Fruit fly (Drosophila melanogaster): ENCODE measurements around the gene CG33783.

DNA sequence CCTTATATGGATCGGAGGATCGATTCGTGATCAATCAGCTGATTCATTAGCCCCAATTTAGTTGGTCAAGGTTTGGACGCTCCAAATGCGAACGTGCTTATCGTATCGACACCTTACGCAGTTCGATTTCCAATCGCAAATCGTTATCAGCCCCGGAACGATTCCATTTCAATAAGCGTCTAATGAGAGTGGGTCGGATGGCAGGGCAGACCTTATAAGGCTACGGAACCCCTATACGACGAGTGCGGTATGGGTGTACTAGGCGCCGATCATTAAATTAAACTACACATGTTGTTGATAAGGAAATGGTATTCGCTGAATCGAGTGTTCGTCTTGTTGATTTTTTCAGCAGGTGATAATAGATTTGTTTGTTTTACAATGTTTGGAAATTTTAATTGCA lies 30.8 kb upstream of the CG33783 start:
- TF ChIP-seq Ets96B (tag; optimal IDR thresholded peaks at IDR 0.05) (no peak), CG10631 (GFP tag; optimal IDR thresholded peaks at IDR 0.05) (no peak), CG9139 (GFP tag; optimal IDR thresholded peaks at IDR 0.05) (no peak), Eip75B (GFP tag; optimal IDR thresholded peaks at IDR 0.05) (no peak), Eip93F (GFP tag; optimal IDR thresholded peaks at IDR 0.05) (peak; percentile 35), Met (GFP tag; optimal IDR thresholded peaks at IDR 0.05) (no peak), salr (GFP tag; optimal IDR thresholded peaks at IDR 0.05) (no peak), pdm3 (GFP tag; optimal IDR thresholded peaks at IDR 0.05) (no peak), Blimp-1 (GFP tag; optimal IDR thresholded peaks at IDR 0.05) (no peak), acj6 (GFP tag; optimal IDR thresholded peaks at IDR 0.05) (no peak), net (GFP tag; optimal IDR thresholded peaks at IDR 0.05) (no peak), CG8319 (GFP tag; optimal IDR thresholded peaks at IDR 0.05) (no peak), Ets21C (GFP tag; optimal IDR thresholded peaks at IDR 0.05) (no peak)

Data from whole organism, prepupa.